Worm (Caenorhabditis elegans): ENCODE data around the gene dnj-16.
A peak's percentile ranks its signal among the peaks of the same experiment; 100 is the strongest.

The dnj-16 gene

DNA sequence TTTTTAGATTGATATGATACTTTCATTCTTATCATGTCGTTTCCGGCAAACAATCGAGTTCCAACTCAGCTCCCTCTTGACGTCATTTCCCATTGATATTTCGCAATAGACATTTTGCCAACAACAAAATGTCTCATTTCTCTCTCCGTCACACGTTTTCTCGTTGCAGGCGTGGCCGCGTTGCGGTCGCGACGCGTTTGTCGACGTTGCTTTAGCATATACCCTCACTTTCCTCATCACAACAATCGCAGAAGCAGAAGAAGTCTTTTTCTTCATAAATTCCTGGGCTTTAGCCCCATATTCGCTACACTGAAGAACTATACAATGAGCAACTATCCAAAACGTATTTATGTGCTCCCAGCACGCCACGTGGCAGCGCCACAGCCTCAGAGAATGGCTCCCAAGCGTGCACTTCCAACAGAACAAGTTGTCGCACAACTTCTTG is 2.7 kb downstream of the dnj-16 start, which contains the start of gene xbp-1 (continued):
- peak; percentile 92 for TF ChIP-seq mep-1 (tag; optimal IDR thresholded peaks at IDR 0.05)
- TF ChIP-seq nhr-6 (tag; optimal IDR thresholded peaks at IDR 0.05): peak; percentile 89
- peak; percentile 97 for TF ChIP-seq mxl-3 (GFP tag; optimal IDR thresholded peaks at IDR 0.05)
- peak; percentile 78 for TF ChIP-seq zip-2 (tag; optimal IDR thresholded peaks at IDR 0.05)
- TF ChIP-seq madf-5 (GFP tag; IDR thresholded peaks at IDR 0.05): no peak
- TF ChIP-seq tag-97 (GFP tag; IDR thresholded peaks at IDR 0.05): no peak
- no peak for TF ChIP-seq F49E8.2 (tag; optimal IDR thresholded peaks at IDR 0.05; ENCODE audit: borderline replicate concordance)
- TF ChIP-seq aha-1 (tag): peak; percentile 99
- TF ChIP-seq nhr-237 (tag; optimal IDR thresholded peaks at IDR 0.05): no peak
- no peak for TF ChIP-seq F10B5.3 (tag; optimal IDR thresholded peaks at IDR 0.05)
- no peak for TF ChIP-seq ceh-28 (tag; optimal IDR thresholded peaks at IDR 0.05)
- TF ChIP-seq spr-3 (GFP tag; optimal IDR thresholded peaks at IDR 0.05): peak; percentile 23
- peak; percentile 30 for TF ChIP-seq spr-1 (tag; optimal IDR thresholded peaks at IDR 0.05)
- peak; percentile 76 for TF ChIP-seq nhr-10 (tag; optimal IDR thresholded peaks at IDR 0.05)
- no peak for TF ChIP-seq ztf-11 (tag; optimal IDR thresholded peaks at IDR 0.05)
- peak; percentile 94 for TF ChIP-seq hlh-30 (tag; optimal IDR thresholded peaks at IDR 0.05; ENCODE audit: insufficient read depth)
- TF ChIP-seq tra-1 (GFP tag; IDR thresholded peaks at IDR 0.05): peak; percentile 81
- TF ChIP-seq F26F4.8 (GFP tag; conservative IDR thresholded peaks at IDR 0.05): no peak
- TF ChIP-seq daf-16 (GFP tag; optimal IDR thresholded peaks at IDR 0.05): peak; percentile 15 to 92
- peak; percentile 99 for TF ChIP-seq daf-16 (tag; optimal IDR thresholded peaks at IDR 0.05)
- TF ChIP-seq unc-130 (GFP tag; optimal IDR thresholded peaks at IDR 0.05): no peak
- peak; percentile 90 for TF ChIP-seq mes-2 (tag; optimal IDR thresholded peaks at IDR 0.05; ENCODE audit: poor library complexity, severe bottlenecking)
- TF ChIP-seq dmd-8 (GFP tag; IDR thresholded peaks at IDR 0.05): no peak
- peak; percentile 63; the same call in 1 of the 2 replicates for TF ChIP-seq dmd-9 (GFP tag; IDR thresholded peaks at IDR 0.05)
- TF ChIP-seq lir-3 (tag; optimal IDR thresholded peaks at IDR 0.05): no peak
- TF ChIP-seq ZK337.2 (GFP tag; IDR thresholded peaks at IDR 0.05): 0 out of 2 replicates have a peak, but pooled peaks have one; percentile 23
- peak; percentile 82 for TF ChIP-seq nhr-48 (tag; optimal IDR thresholded peaks at IDR 0.05)
- no peak for TF ChIP-seq D1046.2 (GFP tag; IDR thresholded peaks at IDR 0.05)
- TF ChIP-seq Y105C5A.15 (GFP tag; IDR thresholded peaks at IDR 0.05): no peak
- peak; percentile 95 for TF ChIP-seq pqm-1 (tag; optimal IDR thresholded peaks at IDR 0.05)
- peak; percentile 82 to 94 for TF ChIP-seq lsy-2 (tag; optimal IDR thresholded peaks at IDR 0.05)
- peak; percentile 77 for TF ChIP-seq pha-4 (GFP tag; IDR thresholded peaks at IDR 0.05)
- no peak for TF ChIP-seq pha-4 (tag; optimal IDR thresholded peaks at IDR 0.05)
- no peak for TF ChIP-seq nhr-76 (tag; optimal IDR thresholded peaks at IDR 0.05)
- TF ChIP-seq lin-15B (tag; optimal IDR thresholded peaks at IDR 0.05): no peak

ce11 chrIII:4194349-4195110 is 3.6 kb downstream of the dnj-16 start:
- TF ChIP-seq dpl-1 (GFP tag; optimal IDR thresholded peaks at IDR 0.05): no peak
- no peak for TF ChIP-seq lin-38 (GFP tag; IDR thresholded peaks at IDR 0.05)
- 0 out of 2 replicates have a peak, but pooled peaks have one; percentile 35 for TF ChIP-seq ZK337.2 (GFP tag; IDR thresholded peaks at IDR 0.05)
- no peak for TF ChIP-seq tra-1 (GFP tag; IDR thresholded peaks at IDR 0.05)
- TF ChIP-seq php-3 (GFP tag; IDR thresholded peaks at IDR 0.05): no peak
- TF ChIP-seq egl-43 (GFP tag; IDR thresholded peaks at IDR 0.05): peak; percentile 60
- TF ChIP-seq aha-1 (tag): peak; percentile 97
- TF ChIP-seq mes-2 (tag; optimal IDR thresholded peaks at IDR 0.05; ENCODE audit: poor library complexity, severe bottlenecking): no peak
- TF ChIP-seq set-16 (GFP tag; IDR thresholded peaks at IDR 0.05): peak; percentile 25; the same call in 1 of the 2 replicates
- no peak for TF ChIP-seq tag-97 (GFP tag; IDR thresholded peaks at IDR 0.05)
- no peak for TF ChIP-seq cey-2 (tag; optimal IDR thresholded peaks at IDR 0.05; ENCODE audit: borderline replicate concordance, insufficient read depth)
- TF ChIP-seq T26A8.4 (GFP tag; IDR thresholded peaks at IDR 0.05): no peak
- 0 out of 2 replicates have a peak, but pooled peaks have one; percentile 14 for TF ChIP-seq pha-4 (GFP tag; IDR thresholded peaks at IDR 0.05)
- no peak for TF ChIP-seq pha-4 (tag; optimal IDR thresholded peaks at IDR 0.05)
